Fruit fly (Drosophila melanogaster) whole organism, wandering third instar larva: ENCODE measurements around the gene Mdh1.

Experiments
- Abd-B ChIP-seq: fragments of >200 bp; optimal IDR thresholded peaks from 2 replicates; lab custom pipeline; 2017; ENCODE audit warnings: missing biosample characterization, missing genetic modification characterization
- CG32264 ChIP-seq: fragments of 200-800 bp; sonication (Bioruptor generic); optimal IDR thresholded peaks from 2 replicates; lab custom pipeline; 2016; ENCODE audit warnings: missing biosample characterization, missing genetic modification characterization
- CG9705 ChIP-seq: fragments of 200-800 bp; sonication (Bioruptor generic); optimal IDR thresholded peaks from 2 replicates; lab custom pipeline; 2018; ENCODE audit warnings: missing biosample characterization, mild to moderate bottlenecking, missing genetic modification characterization
- Dfd ChIP-seq: fragments of >200 bp; optimal IDR thresholded peaks from 2 replicates; lab custom pipeline; 2017; ENCODE audit warnings: missing biosample characterization, missing genetic modification characterization
- Dif ChIP-seq: fragments of 200-275, 200-300 bp; sonication (Bioruptor generic); optimal IDR thresholded peaks from 2 replicates; lab custom pipeline; 2018; ENCODE audit warnings: missing biosample characterization, missing genetic modification characterization; ENCODE audit not compliant: partially characterized antibody
- GATAd ChIP-seq: sonication (Bioruptor generic); optimal IDR thresholded peaks from 2 replicates; lab custom pipeline; 2016; ENCODE audit warnings: missing biosample characterization, missing genetic modification characterization
- HLH106 ChIP-seq: fragments of 200-800 bp; optimal IDR thresholded peaks from 3 replicates; lab custom pipeline; 2019; ENCODE audit warnings: missing biosample characterization, mild to moderate bottlenecking, missing genetic modification characterization, moderate library complexity
- Hnf4 ChIP-seq: fragments of 200-800 bp; sonication (Bioruptor generic); optimal IDR thresholded peaks from 2 replicates; lab custom pipeline; 2016; ENCODE audit warnings: missing biosample characterization, mild to moderate bottlenecking, missing genetic modification characterization
- Hr78 ChIP-seq: fragments of >200 bp; optimal IDR thresholded peaks from 2 replicates; lab custom pipeline; 2017; ENCODE audit warnings: missing biosample characterization, missing genetic modification characterization
- Hr83 ChIP-seq: fragments of 200-300 bp; sonication (Bioruptor generic); optimal IDR thresholded peaks from 2 replicates; lab custom pipeline; 2016; ENCODE audit warnings: missing biosample characterization, mild to moderate bottlenecking, missing genetic modification characterization, moderate library complexity; ENCODE audit not compliant: poor library complexity, severe bottlenecking
- Jra ChIP-seq: sonication (Bioruptor generic); optimal IDR thresholded peaks from 2 replicates; lab custom pipeline; 2016; ENCODE audit warnings: missing biosample characterization, missing genetic modification characterization
- Mio ChIP-seq: sonication (Bioruptor generic); optimal IDR thresholded peaks from 2 replicates; lab custom pipeline; 2016; ENCODE audit warnings: missing biosample characterization, missing genetic modification characterization
- Myc ChIP-seq: fragments of >200 bp; optimal IDR thresholded peaks from 2 replicates; lab custom pipeline; 2017
- N ChIP-seq: fragments of >200 bp; optimal IDR thresholded peaks from 2 replicates; lab custom pipeline; 2018; ENCODE audit warnings: missing biosample characterization, missing external identifiers, missing genetic modification characterization
- OdsH ChIP-seq: fragments of 200-800 bp; sonication (Bioruptor generic); optimal IDR thresholded peaks from 2 replicates; lab custom pipeline; 2016; ENCODE audit warnings: missing biosample characterization, mild to moderate bottlenecking, missing genetic modification characterization
- Rel ChIP-seq, 2 experiments: fragments of 200-800 bp; sonication (Bioruptor generic) in 1 of 2; optimal IDR thresholded peaks; 2 replicates in 1 of 2; 3 replicates in 1 of 2; lab custom pipeline; 2016 to 2019; ENCODE audit warnings: mild to moderate bottlenecking in 2 of 2, missing biosample characterization in 2 of 2, missing genetic modification characterization in 2 of 2, moderate library complexity in 1 of 2
- Sp1 ChIP-seq: fragments of 200-800 bp; sonication (Bioruptor generic); optimal IDR thresholded peaks from 3 replicates; lab custom pipeline; 2019; ENCODE audit warnings: missing biosample characterization, mild to moderate bottlenecking, missing genetic modification characterization, moderate library complexity
- Vsx2 ChIP-seq: fragments of 200-300, 225-300 bp; sonication (Bioruptor generic); optimal IDR thresholded peaks from 2 replicates; lab custom pipeline; 2018; ENCODE audit warnings: missing biosample characterization, missing genetic modification characterization; ENCODE audit not compliant: partially characterized antibody
- br ChIP-seq: fragments of 200-800 bp; sonication (Bioruptor generic); optimal IDR thresholded peaks from 2 replicates; lab custom pipeline; 2016; ENCODE audit warnings: missing biosample characterization, missing genetic modification characterization
- brk ChIP-seq: fragments of 200-800 bp; sonication (Bioruptor generic); optimal IDR thresholded peaks from 2 replicates; lab custom pipeline; 2016; ENCODE audit warnings: missing biosample characterization, mild to moderate bottlenecking, missing genetic modification characterization
- dl ChIP-seq, 2 experiments: fragments of 175-275, 200-275 bp in 1 of 2; fragments of 200-275 bp in 1 of 2; sonication (Bioruptor generic); optimal IDR thresholded peaks; lab custom pipeline; 2018; ENCODE audit warnings: mild to moderate bottlenecking in 2 of 2, missing biosample characterization in 2 of 2, missing genetic modification characterization in 2 of 2, moderate library complexity in 2 of 2; ENCODE audit not compliant: partially characterized antibody in 2 of 2, insufficient read depth in 1 of 2
- dmrt93B ChIP-seq: fragments of 200-800 bp; sonication (Bioruptor generic); optimal IDR thresholded peaks from 2 replicates; lab custom pipeline; 2018; ENCODE audit warnings: missing biosample characterization, mild to moderate bottlenecking, missing genetic modification characterization
- dsf ChIP-seq: sonication (Bioruptor generic); optimal IDR thresholded peaks from 2 replicates; lab custom pipeline; 2016; ENCODE audit warnings: missing biosample characterization, missing genetic modification characterization, borderline replicate concordance
- ey ChIP-seq: fragments of 200-800 bp; sonication (Bioruptor generic); optimal IDR thresholded peaks from 2 replicates; lab custom pipeline; 2016; ENCODE audit warnings: missing biosample characterization, missing genetic modification characterization
- foxo ChIP-seq, 2 experiments: fragments of 200-800 bp; sonication (Bioruptor generic); optimal IDR thresholded peaks; 2 replicates in 1 of 2; 3 replicates in 1 of 2; lab custom pipeline; 2016 to 2017; ENCODE audit warnings: missing biosample characterization in 2 of 2, missing genetic modification characterization in 2 of 2
- fru ChIP-seq: fragments of 200-800 bp; sonication (Bioruptor generic); optimal IDR thresholded peaks from 3 replicates; lab custom pipeline; 2016; ENCODE audit warnings: missing biosample characterization, mild to moderate bottlenecking, missing genetic modification characterization
- h ChIP-seq: fragments of 200-800 bp; sonication (Bioruptor generic); optimal IDR thresholded peaks from 3 replicates; lab custom pipeline; 2016; ENCODE audit warnings: missing biosample characterization, mild to moderate bottlenecking, missing genetic modification characterization
- jim ChIP-seq: fragments of 175-275, 200-325 bp; sonication (Bioruptor generic); optimal IDR thresholded peaks from 2 replicates; lab custom pipeline; 2016; ENCODE audit warnings: missing biosample characterization, mild to moderate bottlenecking, missing genetic modification characterization
- lola ChIP-seq: fragments of >200 bp; optimal IDR thresholded peaks from 2 replicates; lab custom pipeline; 2017; ENCODE audit warnings: missing biosample characterization, missing genetic modification characterization
- pan ChIP-seq: fragments of >200 bp; optimal IDR thresholded peaks from 2 replicates; lab custom pipeline; 2017
- psq ChIP-seq: fragments of 200-800 bp; sonication (Bioruptor generic); optimal IDR thresholded peaks from 3 replicates; lab custom pipeline; 2017; ENCODE audit warnings: missing biosample characterization, mild to moderate bottlenecking, missing genetic modification characterization, moderate library complexity
- rgr ChIP-seq: fragments of 200-800 bp; sonication (Bioruptor generic); optimal IDR thresholded peaks from 3 replicates; lab custom pipeline; 2016; ENCODE audit warnings: missing biosample characterization, mild to moderate bottlenecking, missing genetic modification characterization
- sage ChIP-seq: fragments of 200-800 bp; sonication (Bioruptor generic); optimal IDR thresholded peaks from 2 replicates; lab custom pipeline; 2016; ENCODE audit warnings: missing biosample characterization, mild to moderate bottlenecking, missing genetic modification characterization
- sv ChIP-seq: fragments of 200-800 bp; sonication (Bioruptor generic); optimal IDR thresholded peaks from 3 replicates; lab custom pipeline; 2016; ENCODE audit warnings: missing biosample characterization, missing genetic modification characterization
- tai ChIP-seq: sonication (Bioruptor generic); optimal IDR thresholded peaks from 2 replicates; lab custom pipeline; 2016; ENCODE audit warnings: missing biosample characterization, missing genetic modification characterization
- usp ChIP-seq: fragments of >200 bp; optimal IDR thresholded peaks from 2 replicates; lab custom pipeline; 2017; ENCODE audit warnings: missing biosample characterization, missing genetic modification characterization
- woc ChIP-seq: sonication (Bioruptor generic); optimal IDR thresholded peaks from 2 replicates; lab custom pipeline; 2016; ENCODE audit warnings: missing biosample characterization, mild to moderate bottlenecking, missing genetic modification characterization

Gene Mdh1

DNA sequence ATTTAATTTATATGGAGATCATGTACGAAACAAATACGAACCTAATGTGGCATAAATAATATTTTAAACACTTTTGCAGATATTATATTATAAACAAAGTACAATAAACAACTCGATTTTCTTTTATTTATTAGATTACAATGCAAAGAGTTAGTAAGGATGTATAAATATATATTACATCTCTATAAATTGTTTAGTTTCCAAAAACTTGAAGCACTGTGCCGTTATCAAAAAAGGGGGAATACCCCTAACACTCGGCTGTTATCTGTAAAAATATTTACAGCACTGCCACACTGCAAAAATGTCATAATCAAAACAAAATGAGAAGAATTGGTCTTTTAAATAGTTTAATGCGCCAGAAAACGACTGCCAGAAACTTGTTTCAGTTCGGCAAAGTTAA is 32.4 kb upstream of the Mdh1 start, which contains the start of gene CG5188:
CG5188 (plus strand) TSS at position 302 of the 400 bp plus-strand sequence.
- TF ChIP-seq Dif (GFP tag; lab: Kevin White, UChicago) = no peak
- TF ChIP-seq usp (GFP tag; lab: Kevin White, UChicago) = no peak
- TF ChIP-seq h (GFP tag; lab: Kevin White, UChicago) = no peak
- no peak for TF ChIP-seq sage (GFP tag; lab: Kevin White, UChicago)
- TF ChIP-seq tai (GFP tag; lab: Kevin White, UChicago) = no peak
- no peak for TF ChIP-seq Rel (GFP tag; optimal IDR thresholded peaks at IDR 0.05; lab: Kevin White, UChicago)
- TF ChIP-seq Rel (tag; optimal IDR thresholded peaks at IDR 0.05; lab: Kevin White, UChicago) = peak; percentile 82
- no peak for TF ChIP-seq fru (GFP tag; lab: Kevin White, UChicago)
- peak in 1 of 2 experiments; percentile 56 for TF ChIP-seq foxo (GFP tag; optimal IDR thresholded peaks at IDR 0.05; lab: Kevin White, UChicago)
- peak; percentile 51 for TF ChIP-seq HLH106
- TF ChIP-seq Vsx2 = no peak
- no peak for TF ChIP-seq br (GFP tag; lab: Kevin White, UChicago)
- TF ChIP-seq rgr (GFP tag; lab: Kevin White, UChicago) = peak; percentile 40
- peak; percentile 43 for TF ChIP-seq Hnf4 (GFP tag; lab: Kevin White, UChicago)
- peak; percentile 43 for TF ChIP-seq Sp1 (GFP tag; lab: Kevin White, UChicago)
- TF ChIP-seq dmrt93B (GFP tag; lab: Kevin White, UChicago) = no peak
- no peak for TF ChIP-seq brk (GFP tag; lab: Kevin White, UChicago)
- TF ChIP-seq GATAd (GFP tag; lab: Kevin White, UChicago) = no peak
- TF ChIP-seq pan (lab: Kevin White, UChicago) = no peak
- TF ChIP-seq Mio (GFP tag; lab: Kevin White, UChicago) = no peak
- TF ChIP-seq psq (GFP tag; lab: Kevin White, UChicago) = peak; percentile 72
- peak; percentile 28 for TF ChIP-seq ey (GFP tag; lab: Kevin White, UChicago)
- TF ChIP-seq woc (GFP tag; lab: Kevin White, UChicago) = peak; percentile 41
- TF ChIP-seq Abd-B (GFP tag; lab: Kevin White, UChicago) = no peak
- TF ChIP-seq sv (GFP tag; lab: Kevin White, UChicago) = no peak
- TF ChIP-seq OdsH = peak; percentile 44
- TF ChIP-seq Dfd (GFP tag; lab: Kevin White, UChicago) = no peak
- no peak for TF ChIP-seq Myc

DNA sequence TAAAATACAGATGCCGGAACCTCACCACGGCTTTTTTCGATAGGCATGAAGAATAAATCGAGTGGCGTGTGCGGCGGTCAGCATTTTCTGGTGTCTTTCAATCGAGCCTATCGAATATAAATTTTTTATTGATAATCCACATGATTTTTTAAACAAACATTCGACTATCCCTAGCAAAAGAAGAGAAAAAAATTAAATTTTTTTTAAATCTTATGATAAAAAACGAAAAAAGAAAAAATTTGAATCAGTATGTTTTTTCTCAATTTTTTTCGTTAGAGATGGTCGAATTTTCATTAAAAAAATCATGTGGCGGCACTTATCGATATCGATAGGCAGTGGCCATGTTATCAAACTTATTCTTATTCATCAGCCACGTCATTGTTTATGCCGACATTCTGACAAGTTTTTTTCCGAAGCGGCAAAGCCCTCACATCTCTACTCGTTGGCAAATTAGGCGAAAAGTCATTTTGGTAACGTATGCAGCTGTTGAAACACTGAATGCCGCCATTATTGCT is 30.5 kb upstream of the Mdh1 start, which contains the start of the genes SmB and KdelR:
SmB (minus strand) TSS at position 94 of the 515 bp plus-strand sequence.
KdelR (plus strand) TSS at position 354 of the 515 bp plus-strand sequence.
- peak; percentile 44 for TF ChIP-seq psq (GFP tag; lab: Kevin White, UChicago)
- TF ChIP-seq OdsH = peak; percentile 44
- TF ChIP-seq Hr78 (GFP tag; lab: Kevin White, UChicago) = no peak
- TF ChIP-seq Sp1 (GFP tag; lab: Kevin White, UChicago) = peak; percentile 3
- TF ChIP-seq ey (GFP tag; lab: Kevin White, UChicago) = peak; percentile 34
- peak; percentile 10 for TF ChIP-seq woc (GFP tag; lab: Kevin White, UChicago)
- TF ChIP-seq Jra (GFP tag; lab: Kevin White, UChicago) = peak; percentile 79
- TF ChIP-seq Hr83 (GFP tag; lab: Kevin White, UChicago) = peak; percentile 23
- peak; percentile 5 for TF ChIP-seq dsf (GFP tag; lab: Kevin White, UChicago)
- no peak for TF ChIP-seq foxo (GFP tag; optimal IDR thresholded peaks at IDR 0.05; lab: Kevin White, UChicago)
- TF ChIP-seq sv (GFP tag; lab: Kevin White, UChicago) = peak; percentile 10
- no peak for TF ChIP-seq N (GFP tag; lab: Kevin White, UChicago)
- TF ChIP-seq lola (GFP tag; lab: Kevin White, UChicago) = no peak
- TF ChIP-seq jim (GFP tag; lab: Kevin White, UChicago) = no peak
- TF ChIP-seq brk (GFP tag; lab: Kevin White, UChicago) = peak; percentile 42

DNA sequence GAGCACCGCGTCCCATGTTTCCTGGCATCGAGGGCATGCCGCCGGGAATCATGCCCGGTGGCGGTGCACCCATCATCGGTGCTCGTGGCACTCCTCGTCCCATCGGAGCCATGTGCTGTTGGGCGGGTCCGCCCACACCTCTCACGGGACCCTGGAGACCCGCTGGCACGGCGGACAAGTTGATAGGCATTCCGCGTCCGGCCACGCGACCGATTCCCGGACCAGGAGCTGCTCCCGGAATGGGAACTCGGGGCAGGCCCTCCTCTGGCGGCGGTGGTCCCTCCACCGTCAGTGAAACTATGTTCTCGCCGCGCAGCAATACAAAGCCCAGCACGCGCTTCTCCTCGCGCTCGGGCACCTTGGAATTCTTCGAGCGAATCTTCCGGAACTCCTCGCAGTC is 29.5 kb upstream of the Mdh1 start:
- no peak for TF ChIP-seq Dif (GFP tag; lab: Kevin White, UChicago)
- TF ChIP-seq dsf (GFP tag; lab: Kevin White, UChicago) = no peak
- TF ChIP-seq br (GFP tag; lab: Kevin White, UChicago) = no peak
- TF ChIP-seq rgr (GFP tag; lab: Kevin White, UChicago) = no peak
- no peak for TF ChIP-seq CG32264 (GFP tag; lab: Kevin White, UChicago)
- TF ChIP-seq GATAd (GFP tag; lab: Kevin White, UChicago) = no peak
- TF ChIP-seq usp (GFP tag; lab: Kevin White, UChicago) = no peak
- no peak for TF ChIP-seq CG9705 (GFP tag; lab: Kevin White, UChicago)
- TF ChIP-seq Vsx2 = no peak
- TF ChIP-seq Sp1 (GFP tag; lab: Kevin White, UChicago) = no peak
- no peak for TF ChIP-seq jim (GFP tag; lab: Kevin White, UChicago)
- TF ChIP-seq Hr78 (GFP tag; lab: Kevin White, UChicago) = no peak
- no peak for TF ChIP-seq Jra (GFP tag; lab: Kevin White, UChicago)
- no peak for TF ChIP-seq h (GFP tag; lab: Kevin White, UChicago)
- TF ChIP-seq dmrt93B (GFP tag; lab: Kevin White, UChicago) = no peak
- TF ChIP-seq dl (GFP tag; optimal IDR thresholded peaks at IDR 0.05; lab: Kevin White, UChicago; ENCODE audit: insufficient read depth in 1 of 2, partially characterized antibody in 2 of 2) = no peak
- no peak for TF ChIP-seq Hr83 (GFP tag; lab: Kevin White, UChicago)
- TF ChIP-seq, all 38 proteins: peak for 0
